Worm (Caenorhabditis elegans) whole organism, early embryonic: Measurements from ENCODE around the gene C24A3.4.

ENCODE experiments used
- F13C5.2 ChIP-seq: sonication (generic microtip); optimal IDR thresholded peaks from 2 replicates; lab custom pipeline; 2017; ENCODE audit warnings: mild to moderate bottlenecking, missing genetic modification characterization, inconsistent platforms, missing compliant biosample characterization
- ama-1 ChIP-seq: fragments of 150-350 bp; optimal IDR thresholded peaks from 2 replicates; lab custom pipeline; 2014
- ceh-13 ChIP-seq: fragments of 200-800 bp; sonication (Bioruptor generic); optimal IDR thresholded peaks from 2 replicates; lab custom pipeline; 2018; ENCODE audit warnings: mild to moderate bottlenecking, missing genetic modification characterization, missing compliant biosample characterization
- ets-7 ChIP-seq: sonication (generic microtip); optimal IDR thresholded peaks from 2 replicates; lab custom pipeline; 2016; ENCODE audit warnings: missing genotype, missing genetic modification characterization, missing compliant biosample characterization
- hmbx-1 ChIP-seq: sonication (generic microtip); optimal IDR thresholded peaks from 2 replicates; lab custom pipeline; 2016; ENCODE audit warnings: mild to moderate bottlenecking, missing genetic modification characterization, missing compliant biosample characterization
- hnd-1 ChIP-seq: sonication (generic microtip); optimal IDR thresholded peaks from 2 replicates; lab custom pipeline; 2016; ENCODE audit warnings: missing genetic modification characterization, missing compliant biosample characterization
- pes-1 ChIP-seq: fragments of 200-800 bp; sonication (Bioruptor generic); IDR thresholded peaks from 2 replicates; pipeline ENCODE4 v1.3.6; 2022; ENCODE audit warnings: missing genetic modification reagents, missing genetic modification characterization, missing compliant biosample characterization
- tbx-11 ChIP-seq: fragments of 200-800 bp; sonication (Bioruptor generic); IDR thresholded peaks from 2 replicates; pipeline ENCODE4 v1.3.6; 2022; ENCODE audit warnings: missing genetic modification characterization, missing compliant biosample characterization

DNA sequence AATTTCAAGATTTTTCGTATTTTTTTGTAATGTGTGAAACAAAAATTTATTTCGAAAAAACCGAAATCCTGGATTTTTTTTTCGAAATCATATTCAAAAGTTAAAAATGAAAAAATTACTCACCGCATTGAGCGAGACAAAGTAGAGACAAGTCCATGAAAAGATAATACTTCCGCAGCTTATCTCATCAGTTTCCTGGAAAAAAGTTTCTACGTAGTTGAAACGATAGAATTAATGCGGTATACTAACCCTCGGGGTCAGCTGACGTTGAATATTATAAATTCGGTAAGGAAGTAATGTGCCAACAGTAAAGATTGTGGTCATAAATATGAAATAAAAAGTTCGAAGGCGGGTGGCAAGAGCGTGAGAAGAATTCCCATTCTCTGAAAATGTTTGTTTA, 34.2 kb upstream of the C24A3.4 start:
- TF ChIP-seq F13C5.2 (tag; lab: Kevin White, UChicago) = no peak
- no peak for TF ChIP-seq ama-1 (lab: Kevin White, UChicago)
- no peak for TF ChIP-seq pes-1 (GFP tag; lab: Robert Waterston, UW)
- TF ChIP-seq ceh-13 (GFP tag; lab: Kevin White, UChicago) = no peak
- no peak for TF ChIP-seq hmbx-1
- TF ChIP-seq tbx-11 (GFP tag; lab: Robert Waterston, UW) = no peak
- TF ChIP-seq hnd-1 (tag; lab: Kevin White, UChicago) = no peak
- no peak for TF ChIP-seq ets-7 (tag; lab: Kevin White, UChicago)
